Worm (Caenorhabditis elegans): ENCODE measurements around the gene F54B3.1.
A peak's percentile ranks its signal among the peaks of the same experiment; 100 is the strongest.
"Not testable (repeated sequence)": the region's sequence is repeated elsewhere in the genome, so short reads cannot be mapped to it uniquely, and the experiment has no call there.

ce11 chrII:10302141-10302574, 51.1 kb downstream of the F54B3.1 start:
- not testable (repeated sequence) for TF ChIP-seq T22C8.4 (GFP tag; IDR thresholded peaks at IDR 0.05); cog-1 (tag; optimal IDR thresholded peaks at IDR 0.05)
- TF ChIP-seq ztf-23 (GFP tag; IDR thresholded peaks at IDR 0.05) (peak; percentile 63; the same call in 1 of the 2 replicates), ztf-29 (GFP tag; IDR thresholded peaks at IDR 0.05) (0 out of 2 replicates have a peak, but pooled peaks have one; percentile 33), klf-2 (GFP tag; conservative IDR thresholded peaks at IDR 0.05) (0 out of 2 replicates have a peak, but pooled peaks have one; percentile 65)
